Worm (Caenorhabditis elegans) whole organism, late embryonic: ENCODE data around the gene ZK1307.2.

Experiments
- Y22D7AL.16 ChIP-seq: sonication (generic microtip); optimal IDR thresholded peaks from 2 replicates; lab custom pipeline; 2016; ENCODE audit warnings: missing genetic modification characterization, missing compliant biosample characterization
- ama-1 ChIP-seq: fragments of 150-350 bp; optimal IDR thresholded peaks from 2 replicates; lab custom pipeline; 2014
- fax-1 ChIP-seq: sonication (generic microtip); optimal IDR thresholded peaks from 2 replicates; lab custom pipeline; 2016; ENCODE audit warnings: missing genotype, missing genetic modification characterization, missing compliant biosample characterization
- mec-3 ChIP-seq: sonication (generic microtip); optimal IDR thresholded peaks from 2 replicates; lab custom pipeline; 2016; ENCODE audit warnings: borderline replicate concordance, missing genetic modification characterization, missing compliant biosample characterization
- nfya-1 ChIP-seq: sonication (generic microtip); optimal IDR thresholded peaks from 2 replicates; lab custom pipeline; 2017; ENCODE audit warnings: missing genetic modification characterization, mild to moderate bottlenecking, missing compliant biosample characterization, antibody characterized with exemption, moderate library complexity
- pag-3 ChIP-seq: sonication (generic microtip); optimal IDR thresholded peaks from 2 replicates; lab custom pipeline; 2016; ENCODE audit warnings: missing compliant biosample characterization, missing genetic modification characterization, borderline replicate concordance
- pha-2 ChIP-seq: sonication (generic microtip); optimal IDR thresholded peaks from 2 replicates; lab custom pipeline; 2017; ENCODE audit warnings: mild to moderate bottlenecking, missing genetic modification characterization, missing compliant biosample characterization
- unc-42 ChIP-seq: sonication (generic microtip); optimal IDR thresholded peaks from 2 replicates; lab custom pipeline; 2016; ENCODE audit warnings: missing genotype, missing genetic modification characterization, missing compliant biosample characterization

ce11 chrII:9662797-9663196 lies 9.0 kb upstream of the ZK1307.2 start, which contains the start of gene cyp-13A10:
- no peak for TF ChIP-seq mec-3 (tag; lab: Kevin White, UChicago)
- TF ChIP-seq ama-1 (lab: Kevin White, UChicago), result no peak
- TF ChIP-seq Y22D7AL.16 (tag; lab: Kevin White, UChicago), result no peak
- no peak for TF ChIP-seq fax-1 (tag; lab: Kevin White, UChicago)
- TF ChIP-seq pha-2 (tag; lab: Kevin White, UChicago), result no peak
- TF ChIP-seq nfya-1, result no peak
- no peak for TF ChIP-seq unc-42
- no peak for TF ChIP-seq pag-3 (tag; lab: Kevin White, UChicago)
